Worm (Caenorhabditis elegans) whole organism, L4/young adult: Measurements from ENCODE around the gene pgl-2.

Experiments
- W03F9.2 ChIP-seq: fragments of 150-350 bp; optimal IDR thresholded peaks from 2 replicates; lab custom pipeline; 2014; ENCODE audit warnings: missing biosample characterization, missing genetic modification characterization
- dao-5 ChIP-seq: sonication (generic microtip); optimal IDR thresholded peaks from 2 replicates; lab custom pipeline; 2016; ENCODE audit warnings: missing genotype, missing genetic modification characterization, moderate library complexity, missing compliant biosample characterization
- him-1 ChIP-seq: sonication (generic microtip); optimal IDR thresholded peaks from 2 replicates; lab custom pipeline; 2016; ENCODE audit warnings: missing genotype, missing genetic modification reagents, missing genetic modification characterization, missing compliant biosample characterization

ce11 chrIII:8636803-8637202 lies 38.4 kb downstream of the pgl-2 start:
- TF ChIP-seq W03F9.2 (tag; lab: Kevin White, UChicago) (no peak), him-1 (tag; lab: Kevin White, UChicago) (no peak), dao-5 (tag; lab: Kevin White, UChicago) (no peak)
